Worm (Caenorhabditis elegans) whole organism, L3 larva: Measurements from ENCODE around the gene hmg-5.

Experiments used
- aly-2 ChIP-seq: fragments of 150-350 bp; optimal IDR thresholded peaks from 2 replicates; lab custom pipeline; 2014; ENCODE audit warnings: missing biosample characterization, missing genetic modification characterization
- ama-1 ChIP-seq: fragments of 150-350 bp; optimal IDR thresholded peaks from 2 replicates; lab custom pipeline; 2018
- elt-3 ChIP-seq, 3 experiments: fragments of 150-350 bp in 1 of 3; sonication (generic microtip) in 2 of 3; optimal IDR thresholded peaks; 2 replicates in 2 of 3; 4 replicates in 1 of 3; lab custom pipeline; 2014 to 2017; ENCODE audit warnings: missing biosample characterization in 3 of 3, missing genetic modification characterization in 3 of 3
- jun-1 ChIP-seq: fragments of 150-350 bp; optimal IDR thresholded peaks from 2 replicates; lab custom pipeline; 2014; ENCODE audit warnings: missing biosample characterization, missing genetic modification reagents, missing genetic modification characterization
- lin-39 ChIP-seq: fragments of 150-350 bp; optimal IDR thresholded peaks from 2 replicates; lab custom pipeline; 2018; ENCODE audit warnings: missing biosample characterization, missing genetic modification reagents, missing genetic modification characterization
- nhr-12 ChIP-seq: fragments of 150-350 bp; optimal IDR thresholded peaks from 2 replicates; lab custom pipeline; 2014; ENCODE audit warnings: missing biosample characterization, missing genetic modification characterization
- skn-1 ChIP-seq: fragments of 150-350 bp; optimal IDR thresholded peaks from 2 replicates; lab custom pipeline; 2014; ENCODE audit warnings: missing biosample characterization, missing genetic modification characterization
- tbx-2 ChIP-seq: sonication (generic microtip); optimal IDR thresholded peaks from 2 replicates; lab custom pipeline; 2016; ENCODE audit warnings: mild to moderate bottlenecking, missing genetic modification characterization, missing compliant biosample characterization
- unc-39 ChIP-seq: sonication (generic microtip); optimal IDR thresholded peaks from 4 replicates; lab custom pipeline; 2017; ENCODE audit warnings: missing biosample characterization, missing genetic modification characterization
- ztf-4 ChIP-seq: fragments of 150-350 bp; optimal IDR thresholded peaks from 2 replicates; lab custom pipeline; 2014; ENCODE audit warnings: missing biosample characterization, missing genetic modification characterization

- TF ChIP-seq tbx-2 (tag; lab: Kevin White, UChicago) (no peak), aly-2 (no peak), lin-39 (tag; lab: Kevin White, UChicago) (no peak), unc-39 (no peak), elt-3 (tag; optimal IDR thresholded peaks at IDR 0.05; lab: Kevin White, UChicago) (no peak), nhr-12 (tag; lab: Kevin White, UChicago) (no peak), ama-1 (lab: Kevin White, UChicago) (no peak), jun-1 (tag; lab: Kevin White, UChicago) (no peak), skn-1 (tag; lab: Kevin White, UChicago) (no peak), ztf-4 (tag; lab: Kevin White, UChicago) (no peak)
Observed at ce11 chrIV:7605413-7605812, 40.6 kb downstream of the hmg-5 start.
